Worm (Caenorhabditis elegans) whole organism, early embryonic: Measurements from ENCODE around the gene flp-25.

Experiments
- B0310.2 ChIP-seq: sonication (generic microtip); optimal IDR thresholded peaks from 2 replicates; lab custom pipeline; 2016; ENCODE audit warnings: mild to moderate bottlenecking, missing genetic modification characterization, missing compliant biosample characterization
- F13C5.2 ChIP-seq: sonication (generic microtip); optimal IDR thresholded peaks from 2 replicates; lab custom pipeline; 2017; ENCODE audit warnings: mild to moderate bottlenecking, missing genetic modification characterization, inconsistent platforms, missing compliant biosample characterization
- aly-1 ChIP-seq: sonication (generic microtip); optimal IDR thresholded peaks from 2 replicates; lab custom pipeline; 2016; ENCODE audit warnings: missing genetic modification characterization, missing compliant biosample characterization
- ama-1 ChIP-seq: fragments of 150-350 bp; optimal IDR thresholded peaks from 2 replicates; lab custom pipeline; 2014
- ceh-13 ChIP-seq: fragments of 200-800 bp; sonication (Bioruptor generic); optimal IDR thresholded peaks from 2 replicates; lab custom pipeline; 2018; ENCODE audit warnings: mild to moderate bottlenecking, missing genetic modification characterization, missing compliant biosample characterization
- ceh-36 ChIP-seq: sonication (generic microtip); optimal IDR thresholded peaks from 2 replicates; lab custom pipeline; 2016; ENCODE audit warnings: missing genetic modification characterization, inconsistent platforms, missing compliant biosample characterization
- ets-7 ChIP-seq: sonication (generic microtip); optimal IDR thresholded peaks from 2 replicates; lab custom pipeline; 2016; ENCODE audit warnings: missing genotype, missing genetic modification characterization, missing compliant biosample characterization
- flt-1 ChIP-seq: fragments of 200-800 bp; sonication (Bioruptor generic); IDR thresholded peaks from 2 replicates; pipeline ENCODE4 v1.3.6; 2022; ENCODE audit warnings: missing genetic modification characterization, missing compliant biosample characterization
- hmbx-1 ChIP-seq: sonication (generic microtip); optimal IDR thresholded peaks from 2 replicates; lab custom pipeline; 2016; ENCODE audit warnings: mild to moderate bottlenecking, missing genetic modification characterization, missing compliant biosample characterization
- hmg-4 ChIP-seq: fragments of 200-800 bp; sonication (Bioruptor generic); optimal IDR thresholded peaks from 2 replicates; lab custom pipeline; 2018; ENCODE audit warnings: mild to moderate bottlenecking, missing genetic modification characterization, missing compliant biosample characterization
- hnd-1 ChIP-seq: sonication (generic microtip); optimal IDR thresholded peaks from 2 replicates; lab custom pipeline; 2016; ENCODE audit warnings: missing genetic modification characterization, missing compliant biosample characterization
- pes-1 ChIP-seq: fragments of 200-800 bp; sonication (Bioruptor generic); IDR thresholded peaks from 2 replicates; pipeline ENCODE4 v1.3.6; 2022; ENCODE audit warnings: missing genetic modification reagents, missing genetic modification characterization, missing compliant biosample characterization
- scrt-1 ChIP-seq: fragments of 200-800 bp; sonication (Bioruptor generic); IDR thresholded peaks from 2 replicates; pipeline ENCODE4 v1.3.6; 2022; ENCODE audit warnings: missing genetic modification characterization, missing compliant biosample characterization
- sea-1 ChIP-seq: fragments of 200-800 bp; sonication (Bioruptor generic); conservative IDR thresholded peaks from 2 replicates; pipeline ENCODE4 v1.3.6; 2022; ENCODE audit warnings: missing genetic modification characterization, missing compliant biosample characterization
- tbx-11 ChIP-seq: fragments of 200-800 bp; sonication (Bioruptor generic); IDR thresholded peaks from 2 replicates; pipeline ENCODE4 v1.3.6; 2022; ENCODE audit warnings: missing genetic modification characterization, missing compliant biosample characterization
- tbx-37 ChIP-seq: fragments of 200-800 bp; sonication (Bioruptor generic); conservative IDR thresholded peaks from 2 replicates; pipeline ENCODE4 v1.3.6; 2022; ENCODE audit warnings: missing genetic modification reagents, missing genetic modification characterization, missing compliant biosample characterization
- tra-4 ChIP-seq: sonication (generic microtip); optimal IDR thresholded peaks from 2 replicates; lab custom pipeline; 2017; ENCODE audit warnings: missing genetic modification characterization, missing compliant biosample characterization

Gene flp-25

ce11 chrIII:9335076-9335475 lies 26.3 kb upstream of the flp-25 start:
- TF ChIP-seq tra-4 (no peak), ama-1 (no peak), hmg-4 (GFP tag; lab: Kevin White, UChicago) (no peak), ceh-13 (GFP tag; lab: Kevin White, UChicago) (no peak), hnd-1 (tag; lab: Kevin White, UChicago) (no peak), B0310.2 (no peak), tbx-37 (no peak), ceh-36 (tag; lab: Kevin White, UChicago) (no peak), F13C5.2 (tag; lab: Kevin White, UChicago) (no peak)

ce11 chrIII:9336807-9337206 lies 24.5 kb upstream of the flp-25 start:
- no peak for TF ChIP-seq ceh-13 (GFP tag; lab: Kevin White, UChicago)
- TF ChIP-seq aly-1 (tag; lab: Kevin White, UChicago), result no peak
- no peak for TF ChIP-seq flt-1 (GFP tag; lab: Robert Waterston, UW)
- TF ChIP-seq F13C5.2 (tag; lab: Kevin White, UChicago), result no peak
- TF ChIP-seq ets-7 (tag; lab: Kevin White, UChicago), result no peak

ce11 chrIII:9337968-9338367 lies 23.4 kb upstream of the flp-25 start:
- TF ChIP-seq sea-1 (GFP tag; lab: Robert Waterston, UW), result no peak
- no peak for TF ChIP-seq ceh-13 (GFP tag; lab: Kevin White, UChicago)
- no peak for TF ChIP-seq pes-1 (GFP tag; lab: Robert Waterston, UW)
- TF ChIP-seq tbx-11, result no peak
- no peak for TF ChIP-seq tra-4
- no peak for TF ChIP-seq hnd-1 (tag; lab: Kevin White, UChicago)
- no peak for TF ChIP-seq ets-7 (tag; lab: Kevin White, UChicago)
- no peak for TF ChIP-seq aly-1 (tag; lab: Kevin White, UChicago)
- no peak for TF ChIP-seq hmg-4 (GFP tag; lab: Kevin White, UChicago)
- TF ChIP-seq flt-1 (GFP tag; lab: Robert Waterston, UW), result no peak

- 0 out of 2 replicates have a peak, but pooled peaks have one; percentile 13 for TF ChIP-seq sea-1 (GFP tag; lab: Robert Waterston, UW)
- no peak for TF ChIP-seq pes-1 (GFP tag; lab: Robert Waterston, UW)
- no peak for TF ChIP-seq tbx-37
- TF ChIP-seq flt-1 (GFP tag; lab: Robert Waterston, UW), result no peak
Measured at ce11 chrIII:9340025-9340424, 21.3 kb upstream of the flp-25 start.

ce11 chrIII:9344347-9344746 lies 17.0 kb upstream of the flp-25 start, which contains the start of gene emb-9:
TSS of gene emb-9 (minus strand) at chrIII:9344447.
- TF ChIP-seq flt-1 (GFP tag; lab: Robert Waterston, UW), result no peak
- no peak for TF ChIP-seq pes-1 (GFP tag; lab: Robert Waterston, UW)
- TF ChIP-seq hmbx-1 (tag; lab: Kevin White, UChicago), result no peak
- TF ChIP-seq ets-7 (tag; lab: Kevin White, UChicago), result no peak
- TF ChIP-seq ceh-36 (tag; lab: Kevin White, UChicago), result no peak

ce11 chrIII:9346114-9346513 lies 15.2 kb upstream of the flp-25 start:
- TF ChIP-seq F13C5.2 (tag; lab: Kevin White, UChicago), result no peak

ce11 chrIII:9346722-9347121 lies 14.6 kb upstream of the flp-25 start:
- TF ChIP-seq aly-1 (tag; lab: Kevin White, UChicago) (no peak), ets-7 (tag; lab: Kevin White, UChicago) (no peak)

- TF ChIP-seq hnd-1 (tag; lab: Kevin White, UChicago) (no peak), aly-1 (tag; lab: Kevin White, UChicago) (no peak), sea-1 (GFP tag; lab: Robert Waterston, UW) (no peak), flt-1 (GFP tag; lab: Robert Waterston, UW) (no peak), ets-7 (tag; lab: Kevin White, UChicago) (no peak), pes-1 (GFP tag; lab: Robert Waterston, UW) (no peak), ceh-36 (tag; lab: Kevin White, UChicago) (no peak), tra-4 (no peak), tbx-11 (no peak), scrt-1 (GFP tag; lab: Robert Waterston, UW) (no peak), hmg-4 (GFP tag; lab: Kevin White, UChicago) (no peak), tbx-37 (no peak), B0310.2 (no peak), ceh-13 (GFP tag; lab: Kevin White, UChicago) (no peak)
Measured at ce11 chrIII:9353814-9354213, 7.5 kb upstream of the flp-25 start.

- TF ChIP-seq ceh-36 (tag; lab: Kevin White, UChicago) (no peak), tra-4 (no peak), B0310.2 (no peak), aly-1 (tag; lab: Kevin White, UChicago) (no peak), flt-1 (GFP tag; lab: Robert Waterston, UW) (no peak), pes-1 (GFP tag; lab: Robert Waterston, UW) (no peak), hmg-4 (GFP tag; lab: Kevin White, UChicago) (no peak), sea-1 (GFP tag; lab: Robert Waterston, UW) (no peak), ets-7 (tag; lab: Kevin White, UChicago) (no peak), tbx-11 (no peak), hnd-1 (tag; lab: Kevin White, UChicago) (no peak), tbx-37 (no peak), hmbx-1 (tag; lab: Kevin White, UChicago) (no peak)
Measured at ce11 chrIII:9355412-9355969, 5.8 kb upstream of the flp-25 start, which contains the start of gene chtb-1. TSS of gene chtb-1 (minus strand) at chrIII:9355462.
